Worm (Caenorhabditis elegans) whole organism, midembryonic: ENCODE measurements around the gene C09G12.5.

Experiments used
- T22C8.4 ChIP-seq: fragments of 200-800 bp; sonication (Bioruptor generic); IDR thresholded peaks from 2 replicates; pipeline ENCODE4 v1.3.6; 2022; ENCODE audit warnings: missing genetic modification characterization, missing compliant biosample characterization
- cog-1 ChIP-seq: sonication (generic microtip); optimal IDR thresholded peaks from 2 replicates; lab custom pipeline; 2016; ENCODE audit warnings: missing genetic modification characterization, missing compliant biosample characterization
- flt-1 ChIP-seq: fragments of 200-800 bp; sonication (Bioruptor generic); IDR thresholded peaks from 2 replicates; pipeline ENCODE4 v1.3.6; 2022; ENCODE audit warnings: missing genetic modification characterization, missing compliant biosample characterization
- klf-2 ChIP-seq: fragments of 200-800 bp; sonication (Bioruptor generic); conservative IDR thresholded peaks from 2 replicates; pipeline ENCODE4 v1.3.6; 2022; ENCODE audit warnings: missing genetic modification reagents, missing genetic modification characterization, missing compliant biosample characterization
- med-1 ChIP-seq: sonication (generic microtip); optimal IDR thresholded peaks from 2 replicates; lab custom pipeline; 2017; ENCODE audit warnings: missing genetic modification characterization, mild to moderate bottlenecking, missing compliant biosample characterization, antibody characterized with exemption, missing genetic modification reagents; ENCODE audit not compliant: insufficient read depth
- tab-1 ChIP-seq: fragments of 200-800 bp; sonication (Bioruptor generic); IDR thresholded peaks from 2 replicates; pipeline ENCODE4 v1.3.6; 2022; ENCODE audit warnings: missing genetic modification characterization, missing compliant biosample characterization
- ztf-23 ChIP-seq: fragments of 200-800 bp; sonication (Bioruptor generic); IDR thresholded peaks from 2 replicates; pipeline ENCODE4 v1.3.6; 2022; ENCODE audit warnings: missing genetic modification reagents, missing genetic modification characterization, missing compliant biosample characterization

ce11 chrIV:3444614-3445013 is 34.5 kb upstream of the C09G12.5 start, which contains the start of gene F58E2.5:
- TF ChIP-seq flt-1 = no peak
- TF ChIP-seq cog-1 (tag; lab: Kevin White, UChicago) = no peak
- TF ChIP-seq T22C8.4 = no peak
- TF ChIP-seq ztf-23 (GFP tag; lab: Robert Waterston, UW) = no peak
- TF ChIP-seq tab-1 (GFP tag; lab: Robert Waterston, UW) = no peak
- TF ChIP-seq med-1 (GFP tag; lab: Kevin White, UChicago) = no peak
- TF ChIP-seq klf-2 (GFP tag; lab: Robert Waterston, UW) = no peak
